Worm (Caenorhabditis elegans) whole organism, L1 larva: Measurements from ENCODE around the gene nlp-34.

Source experiments
- C16A3.4 ChIP-seq: fragments of 150-350 bp; optimal IDR thresholded peaks from 2 replicates; lab custom pipeline; 2014; ENCODE audit warnings: missing biosample characterization, missing genetic modification characterization
- Y116A8C.19 ChIP-seq: sonication (generic microtip); optimal IDR thresholded peaks from 2 replicates; lab custom pipeline; 2016; ENCODE audit warnings: missing compliant biosample characterization, missing genetic modification characterization, borderline replicate concordance
- dpl-1 ChIP-seq, 3 experiments: fragments of 150-350 bp in 2 of 3; sonication (generic microtip) in 1 of 3; optimal IDR thresholded peaks; 2 replicates each; lab custom pipeline; 2014 to 2017; ENCODE audit warnings: missing biosample characterization in 3 of 3, missing genetic modification characterization in 3 of 3, missing genetic modification reagents in 3 of 3
- egl-27 ChIP-seq, 2 experiments: fragments of 150-350 bp in 1 of 2; sonication (generic microtip); optimal IDR thresholded peaks; 3 replicates each; lab custom pipeline; 2017 to 2018; ENCODE audit warnings: missing biosample characterization in 2 of 2, missing genetic modification characterization in 2 of 2, missing genetic modification reagents in 2 of 2
- lin-35 ChIP-seq, 2 experiments: fragments of 150-350 bp; optimal IDR thresholded peaks; 2 replicates each; lab custom pipeline; 2014; ENCODE audit warnings: missing biosample characterization in 2 of 2, missing genetic modification characterization in 2 of 2, missing genetic modification reagents in 2 of 2
- nhr-237 ChIP-seq: fragments of 150-350 bp; optimal IDR thresholded peaks from 2 replicates; lab custom pipeline; 2014; ENCODE audit warnings: missing biosample characterization, missing genetic modification characterization
- nhr-28 ChIP-seq: fragments of 150-350 bp; optimal IDR thresholded peaks from 2 replicates; lab custom pipeline; 2014; ENCODE audit warnings: missing biosample characterization, missing genetic modification characterization
- nhr-77 ChIP-seq: fragments of 150-350 bp; optimal IDR thresholded peaks from 2 replicates; lab custom pipeline; 2014; ENCODE audit warnings: missing biosample characterization, missing genetic modification characterization
- pqm-1 ChIP-seq: sonication (generic microtip); optimal IDR thresholded peaks from 3 replicates; lab custom pipeline; 2017; ENCODE audit warnings: missing biosample characterization, missing genetic modification characterization
- unc-62 ChIP-seq: fragments of 150-350 bp; optimal IDR thresholded peaks from 2 replicates; lab custom pipeline; 2014; ENCODE audit warnings: missing biosample characterization, missing genetic modification reagents, missing genetic modification characterization
- ztf-11 ChIP-seq, 2 experiments: sonication (generic microtip); optimal IDR thresholded peaks; 2 replicates each; lab custom pipeline; 2016 to 2017; ENCODE audit warnings: missing genetic modification characterization in 2 of 2, missing biosample characterization in 1 of 2, missing compliant biosample characterization in 1 of 2
- ztf-4 ChIP-seq: fragments of 150-350 bp; optimal IDR thresholded peaks from 2 replicates; lab custom pipeline; 2014; ENCODE audit warnings: missing biosample characterization, missing genetic modification characterization

DNA sequence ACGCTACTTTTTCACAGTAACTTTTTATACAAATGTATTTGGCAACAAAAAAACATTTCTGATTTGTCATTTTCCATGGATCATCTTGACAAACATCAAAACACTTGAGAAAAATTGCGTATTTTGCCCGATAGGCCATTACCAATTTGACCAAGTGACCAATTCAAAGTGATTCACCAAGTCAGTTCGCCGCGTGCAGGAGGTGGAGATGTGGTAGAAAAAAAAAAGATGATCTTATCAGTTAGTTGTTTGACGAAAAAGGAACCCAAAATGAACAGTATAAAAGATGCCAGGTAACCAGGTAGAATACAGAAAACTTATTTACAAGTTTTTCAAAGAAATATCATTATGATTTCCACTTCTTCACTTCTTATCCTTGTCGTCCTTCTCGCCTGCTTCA lies 10.1 kb upstream of the nlp-34 start, which contains the start of gene nlp-27:
- TF ChIP-seq nhr-28 (tag; lab: Kevin White, UChicago): no peak
- no peak for TF ChIP-seq ztf-11 (tag; optimal IDR thresholded peaks at IDR 0.05; lab: Kevin White, UChicago)
- TF ChIP-seq nhr-77 (tag; lab: Kevin White, UChicago): no peak
- TF ChIP-seq unc-62: no peak
- no peak for TF ChIP-seq egl-27 (tag; optimal IDR thresholded peaks at IDR 0.05; lab: Kevin White, UChicago)
- TF ChIP-seq nhr-237: no peak
- TF ChIP-seq Y116A8C.19 (tag; lab: Kevin White, UChicago): no peak
- no peak for TF ChIP-seq C16A3.4 (tag; lab: Kevin White, UChicago)
- TF ChIP-seq dpl-1 (GFP tag; optimal IDR thresholded peaks at IDR 0.05; lab: Kevin White, UChicago): no peak
- TF ChIP-seq lin-35 (GFP tag; optimal IDR thresholded peaks at IDR 0.05; lab: Kevin White, UChicago): no peak
- TF ChIP-seq pqm-1 (tag; lab: Kevin White, UChicago): no peak
- TF ChIP-seq ztf-4: no peak
